Fruit fly (Drosophila melanogaster) Kc167 (cell line): ENCODE measurements around the gene TwdlL.

Source experiments
- Myc ChIP-seq: fragments of >200 bp; optimal IDR thresholded peaks from 2 replicates; lab custom pipeline; 2017; ENCODE audit warnings: missing external identifiers
- Sin3A ChIP-seq: fragments of >200 bp; optimal IDR thresholded peaks from 2 replicates; lab custom pipeline; 2018; ENCODE audit warnings: missing external identifiers
- h ChIP-seq: fragments of >200 bp; optimal IDR thresholded peaks from 3 replicates; lab custom pipeline; 2018; ENCODE audit warnings: missing external identifiers
- insv ChIP-seq: fragments of >200 bp; optimal IDR thresholded peaks from 3 replicates; lab custom pipeline; 2018; ENCODE audit warnings: missing external identifiers
- psq ChIP-seq: fragments of >200 bp; optimal IDR thresholded peaks from 2 replicates; lab custom pipeline; 2017; ENCODE audit warnings: missing external identifiers
- ttk ChIP-seq: sonication (Bioruptor generic); optimal IDR thresholded peaks from 2 replicates; lab custom pipeline; 2017; ENCODE audit warnings: missing external identifiers

dm6 chr3R:26621314-26621813 is 4.1 kb downstream of the TwdlL start, which contains the start of gene TwdlP:
- TF ChIP-seq Sin3A (no peak), Myc (lab: Kevin White, UChicago) (no peak), h (no peak), psq (lab: Kevin White, UChicago) (no peak), insv (no peak), ttk (lab: Kevin White, UChicago) (no peak)
